Fruit fly (Drosophila melanogaster): ENCODE results near the gene CG8319.

CG8319 gene

dm6 chr3R:9626880-9627401 is at the start of gene CG8319, which contains the start of gene CG9427:
CG8319 (plus strand) TSS chr3R:9627321.
CG9427 (minus strand) TSS chr3R:9626930.
- TF ChIP-seq Sin3A (optimal IDR thresholded peaks at IDR 0.05) (no peak), h (optimal IDR thresholded peaks at IDR 0.05) (no peak), psq (optimal IDR thresholded peaks at IDR 0.05) (no peak), insv (optimal IDR thresholded peaks at IDR 0.05) (no peak), ttk (optimal IDR thresholded peaks at IDR 0.05) (no peak), Myc (optimal IDR thresholded peaks at IDR 0.05) (no peak)

dm6 chr3R:9577382-9578137 is 49.6 kb upstream of the CG8319 start, which contains the start of the genes Kap-alpha3 and Son:
Kap-alpha3 (minus strand) TSS chr3R:9577733.
Son (plus strand) TSS chr3R:9578042.
- TF ChIP-seq psq (optimal IDR thresholded peaks at IDR 0.05), result no peak

dm6 chr3R:9581089-9581520 is 46.0 kb upstream of the CG8319 start, which contains the start of gene CG8301:
CG8301 (plus strand) TSS chr3R:9581306.
- no peak for TF ChIP-seq Myc (optimal IDR thresholded peaks at IDR 0.05)

- no peak for TF ChIP-seq ttk (optimal IDR thresholded peaks at IDR 0.05)
- no peak for TF ChIP-seq h (optimal IDR thresholded peaks at IDR 0.05)
- TF ChIP-seq insv (optimal IDR thresholded peaks at IDR 0.05), result no peak
- no peak for TF ChIP-seq Myc (optimal IDR thresholded peaks at IDR 0.05)
- TF ChIP-seq Sin3A (optimal IDR thresholded peaks at IDR 0.05), result no peak
- no peak for TF ChIP-seq psq (optimal IDR thresholded peaks at IDR 0.05)
These were observed 45.1 kb upstream of the CG8319 start for dm6 chr3R:9581973-9582372.

- no peak for TF ChIP-seq insv (optimal IDR thresholded peaks at IDR 0.05)
These were observed 44.0 kb upstream of the CG8319 start, which contains the start of gene CG33654 for dm6 chr3R:9583122-9583521. CG33654 (minus strand) TSS chr3R:9583222.

dm6 chr3R:9586663-9587248 is 40.4 kb upstream of the CG8319 start, which contains the start of gene P58IPK:
P58IPK (plus strand) TSS chr3R:9586942.
- TF ChIP-seq Myc (optimal IDR thresholded peaks at IDR 0.05) (no peak), insv (optimal IDR thresholded peaks at IDR 0.05) (no peak), ttk (optimal IDR thresholded peaks at IDR 0.05) (no peak), Sin3A (optimal IDR thresholded peaks at IDR 0.05) (no peak), psq (optimal IDR thresholded peaks at IDR 0.05) (no peak), h (optimal IDR thresholded peaks at IDR 0.05) (no peak)

dm6 chr3R:9590952-9591532 is 36.1 kb upstream of the CG8319 start, which contains the start of the genes bocks and CG8312:
bocks (minus strand) TSS chr3R:9591002.
CG8312 (plus strand) TSS chr3R:9591309.
- TF ChIP-seq insv (optimal IDR thresholded peaks at IDR 0.05) (no peak), h (optimal IDR thresholded peaks at IDR 0.05) (no peak), psq (optimal IDR thresholded peaks at IDR 0.05) (no peak), ttk (optimal IDR thresholded peaks at IDR 0.05) (no peak), Myc (optimal IDR thresholded peaks at IDR 0.05) (no peak), Sin3A (optimal IDR thresholded peaks at IDR 0.05) (no peak)

dm6 chr3R:9591769-9592388 is 35.2 kb upstream of the CG8319 start:
- TF ChIP-seq insv (optimal IDR thresholded peaks at IDR 0.05) (no peak), Myc (optimal IDR thresholded peaks at IDR 0.05) (no peak), h (optimal IDR thresholded peaks at IDR 0.05) (no peak), Sin3A (optimal IDR thresholded peaks at IDR 0.05) (no peak), psq (optimal IDR thresholded peaks at IDR 0.05) (no peak), ttk (optimal IDR thresholded peaks at IDR 0.05) (no peak)

- TF ChIP-seq Sin3A (optimal IDR thresholded peaks at IDR 0.05) (no peak), h (optimal IDR thresholded peaks at IDR 0.05) (no peak), psq (optimal IDR thresholded peaks at IDR 0.05) (no peak), Myc (optimal IDR thresholded peaks at IDR 0.05) (no peak), insv (optimal IDR thresholded peaks at IDR 0.05) (no peak), ttk (optimal IDR thresholded peaks at IDR 0.05) (no peak)
These were observed 33.5 kb upstream of the CG8319 start for dm6 chr3R:9593408-9594250.

- TF ChIP-seq h (optimal IDR thresholded peaks at IDR 0.05), result no peak
- TF ChIP-seq Myc (optimal IDR thresholded peaks at IDR 0.05), result no peak
- no peak for TF ChIP-seq psq (optimal IDR thresholded peaks at IDR 0.05)
- TF ChIP-seq ttk (optimal IDR thresholded peaks at IDR 0.05), result no peak
These were observed 32.9 kb upstream of the CG8319 start for dm6 chr3R:9594251-9594581.

- TF ChIP-seq ttk (optimal IDR thresholded peaks at IDR 0.05) (no peak), psq (optimal IDR thresholded peaks at IDR 0.05) (no peak), Myc (optimal IDR thresholded peaks at IDR 0.05) (no peak), h (optimal IDR thresholded peaks at IDR 0.05) (no peak), insv (optimal IDR thresholded peaks at IDR 0.05) (no peak), Sin3A (optimal IDR thresholded peaks at IDR 0.05) (no peak)
These were observed 32.3 kb upstream of the CG8319 start for dm6 chr3R:9594839-9595238.

All from Kc167 (cell line).